Worm (Caenorhabditis elegans): ENCODE measurements around the gene utp-20.

- TF ChIP-seq cog-1 (tag; optimal IDR thresholded peaks at IDR 0.05): no peak
- no peak; the same call in none of the 2 replicates for TF ChIP-seq klf-2 (GFP tag; conservative IDR thresholded peaks at IDR 0.05)
- TF ChIP-seq ztf-29 (GFP tag; IDR thresholded peaks at IDR 0.05): peak; percentile 56; the same call in 1 of the 2 replicates
- TF ChIP-seq flt-1 (GFP tag; IDR thresholded peaks at IDR 0.05): peak; percentile 86
- peak; percentile 82; the same call in 1 of the 2 replicates for TF ChIP-seq tab-1 (GFP tag; IDR thresholded peaks at IDR 0.05)
- TF ChIP-seq T22C8.4 (GFP tag; IDR thresholded peaks at IDR 0.05): peak; percentile 67; the same call in 1 of the 2 replicates
- TF ChIP-seq med-1 (GFP tag; optimal IDR thresholded peaks at IDR 0.05; ENCODE audit: insufficient read depth): peak; percentile 66
- TF ChIP-seq ztf-23 (GFP tag; IDR thresholded peaks at IDR 0.05): peak; percentile 80; the same call in 1 of the 2 replicates
These were observed 28.9 kb downstream of the utp-20 start, which contains the start of gene mpz-3 for ce11 chrII:6565077-6565476.

Measured in whole organism, midembryonic.